Fruit fly (Drosophila melanogaster) whole organism, embryonic: ENCODE measurements around the gene ND-49.
A peak's percentile ranks its signal among the peaks of the same experiment; 100 is the strongest.

Experiments used
- Atf-2 ChIP-seq: fragments of 200-800 bp; sonication (Bioruptor generic); optimal IDR thresholded peaks from 2 replicates; lab custom pipeline; 2016; ENCODE audit warnings: missing biosample characterization, missing genetic modification characterization
- CG1024 ChIP-seq: fragments of 200-800 bp; sonication (Bioruptor generic); IDR thresholded peaks from 2 replicates; pipeline ENCODE4 v1.3.6; 2022; ENCODE audit warnings: missing biosample characterization, missing genetic modification characterization
- CG11723 ChIP-seq: fragments of 200-800 bp; sonication (Bioruptor generic); optimal IDR thresholded peaks from 2 replicates; lab custom pipeline; 2017; ENCODE audit warnings: missing biosample characterization, mild to moderate bottlenecking, missing genetic modification characterization
- CG12659 ChIP-seq: fragments of 200-800 bp; sonication (Bioruptor generic); optimal IDR thresholded peaks from 3 replicates; lab custom pipeline; 2017; ENCODE audit warnings: mild to moderate bottlenecking, missing biosample characterization, missing genetic modification reagents, missing genetic modification characterization
- CG13624 ChIP-seq: fragments of 200-800 bp; sonication (Bioruptor generic); optimal IDR thresholded peaks from 2 replicates; lab custom pipeline; 2016; ENCODE audit warnings: missing biosample characterization, missing genetic modification characterization
- CG14710 ChIP-seq: fragments of 200-800 bp; sonication (Bioruptor generic); optimal IDR thresholded peaks from 3 replicates; lab custom pipeline; 2019; ENCODE audit warnings: missing biosample characterization, mild to moderate bottlenecking, missing genetic modification characterization, moderate library complexity
- CG14860 ChIP-seq: fragments of 200-800 bp; sonication (Bioruptor generic); IDR thresholded peaks from 3 replicates; pipeline ENCODE4 v1.3.6; 2022; ENCODE audit warnings: missing biosample characterization, missing genetic modification characterization; ENCODE audit not compliant: partially characterized antibody
- CG15011 ChIP-seq: fragments of 200-800 bp; sonication (Bioruptor generic); optimal IDR thresholded peaks from 3 replicates; lab custom pipeline; 2018; ENCODE audit warnings: missing biosample characterization, mild to moderate bottlenecking, missing genetic modification characterization
- CG1603 ChIP-seq: fragments of 200-800 bp; sonication (Bioruptor generic); optimal IDR thresholded peaks from 2 replicates; lab custom pipeline; 2019; ENCODE audit warnings: missing biosample characterization, mild to moderate bottlenecking, missing genetic modification characterization, moderate library complexity
- CG17802 ChIP-seq: fragments of 200-800 bp; sonication (Bioruptor generic); optimal IDR thresholded peaks from 2 replicates; lab custom pipeline; 2018; ENCODE audit warnings: missing biosample characterization, mild to moderate bottlenecking, missing genetic modification characterization, moderate library complexity
- CG2116 ChIP-seq: fragments of 200-800 bp; sonication (Bioruptor generic); optimal IDR thresholded peaks from 3 replicates; lab custom pipeline; 2018; ENCODE audit warnings: missing biosample characterization, mild to moderate bottlenecking, missing genetic modification characterization
- CG2199 ChIP-seq: fragments of 200-800 bp; sonication (Bioruptor generic); IDR thresholded peaks from 3 replicates; pipeline ENCODE4 v1.3.6; 2022; ENCODE audit warnings: missing biosample characterization, missing genetic modification characterization
- CG30020 ChIP-seq: fragments of 200-800 bp; optimal IDR thresholded peaks from 2 replicates; lab custom pipeline; 2019; ENCODE audit warnings: missing biosample characterization, mild to moderate bottlenecking, missing genetic modification characterization, moderate library complexity
- CG43689 ChIP-seq: fragments of 200-800 bp; sonication (Bioruptor generic); IDR thresholded peaks from 2 replicates; pipeline ENCODE4 v1.3.6; 2022; ENCODE audit warnings: missing biosample characterization, missing genetic modification characterization
- CG7271 ChIP-seq: fragments of 200-800 bp; sonication (Bioruptor generic); optimal IDR thresholded peaks from 2 replicates; lab custom pipeline; 2018; ENCODE audit warnings: missing biosample characterization, mild to moderate bottlenecking, missing genetic modification characterization, moderate library complexity
- CG7963 ChIP-seq: fragments of 200-800 bp; sonication (Bioruptor generic); IDR thresholded peaks from 3 replicates; pipeline ENCODE4 v1.3.6; 2022; ENCODE audit warnings: missing biosample characterization, missing genetic modification characterization; ENCODE audit not compliant: partially characterized antibody
- CG8290 ChIP-seq, 3 experiments: fragments of 200-800 bp; sonication (Bioruptor generic); optimal IDR thresholded peaks; 2 replicates each; lab custom pipeline; 2016 to 2019; ENCODE audit warnings: missing biosample characterization in 3 of 3, missing genetic modification characterization in 3 of 3, mild to moderate bottlenecking in 2 of 3, moderate library complexity in 1 of 3
- CG8359 ChIP-seq: fragments of 200-800 bp; sonication (Bioruptor generic); optimal IDR thresholded peaks from 2 replicates; lab custom pipeline; 2017; ENCODE audit warnings: missing biosample characterization, mild to moderate bottlenecking, missing genetic modification characterization, borderline replicate concordance
- CG8765 ChIP-seq: fragments of 200-800 bp; sonication (Bioruptor generic); IDR thresholded peaks from 2 replicates; pipeline ENCODE4 v1.3.6; 2022; ENCODE audit warnings: missing biosample characterization, missing genetic modification characterization
- Eip74EF ChIP-seq, 2 experiments: fragments of 200-800 bp in 1 of 2; fragments of >200 bp in 1 of 2; sonication (Bioruptor generic) in 1 of 2; optimal IDR thresholded peaks; 2 replicates each; lab custom pipeline; 2017 to 2019; ENCODE audit warnings: missing biosample characterization in 2 of 2, missing genetic modification characterization in 2 of 2, mild to moderate bottlenecking in 1 of 2, moderate library complexity in 1 of 2
- Hmr ChIP-seq: fragments of 200-800 bp; sonication (Bioruptor generic); optimal IDR thresholded peaks from 3 replicates; lab custom pipeline; 2017; ENCODE audit warnings: mild to moderate bottlenecking, missing biosample characterization, missing genetic modification reagents, missing genetic modification characterization
- MESR4 ChIP-seq: fragments of 200-800 bp; sonication (Bioruptor generic); optimal IDR thresholded peaks from 2 replicates; lab custom pipeline; 2018; ENCODE audit warnings: missing biosample characterization, mild to moderate bottlenecking, missing genetic modification characterization, moderate library complexity
- Mad ChIP-seq: fragments of 200-800 bp; sonication (Bioruptor generic); optimal IDR thresholded peaks from 2 replicates; lab custom pipeline; 2016; ENCODE audit warnings: missing biosample characterization, missing genetic modification characterization
- Med ChIP-seq: fragments of 200-800 bp; sonication (Bioruptor generic); peaks from one replicate; lab custom pipeline; 2016; ENCODE audit warnings: missing biosample characterization, missing genetic modification characterization, mild to moderate bottlenecking, inconsistent platforms, moderate library complexity
- Stat92E ChIP-seq, 3 experiments: fragments of >200 bp in 2 of 3; fragments of 200-800 bp in 1 of 3; sonication (Bioruptor generic) in 1 of 3; optimal IDR thresholded peaks; 2 replicates each; lab custom pipeline; 2017 to 2019; ENCODE audit warnings: missing biosample characterization in 3 of 3, missing genetic modification characterization in 3 of 3, mild to moderate bottlenecking in 1 of 3, moderate library complexity in 1 of 3
- TFAM ChIP-seq: fragments of 200-800 bp; sonication (Bioruptor generic); optimal IDR thresholded peaks from 2 replicates; lab custom pipeline; 2017; ENCODE audit warnings: missing biosample characterization, missing genetic modification characterization, inconsistent platforms
- ash1 ChIP-seq: fragments of 200-800 bp; sonication (Bioruptor generic); optimal IDR thresholded peaks from 2 replicates; lab custom pipeline; 2018; ENCODE audit warnings: missing biosample characterization, mild to moderate bottlenecking, missing genetic modification characterization
- az2 ChIP-seq: fragments of 200-800 bp; sonication (Bioruptor generic); optimal IDR thresholded peaks from 3 replicates; lab custom pipeline; 2016; ENCODE audit warnings: missing biosample characterization, missing genetic modification characterization
- bcd ChIP-seq: fragments of 200-800 bp; sonication (Bioruptor generic); optimal IDR thresholded peaks from 2 replicates; lab custom pipeline; 2017; ENCODE audit warnings: missing biosample characterization, mild to moderate bottlenecking, missing genetic modification characterization
- caup ChIP-seq: fragments of 200-800 bp; sonication (Bioruptor generic); optimal IDR thresholded peaks from 3 replicates; lab custom pipeline; 2017; ENCODE audit warnings: missing biosample characterization, mild to moderate bottlenecking, missing genetic modification characterization, moderate library complexity; ENCODE audit not compliant: severe bottlenecking
- cg ChIP-seq: fragments of 200-800 bp; sonication (Bioruptor generic); optimal IDR thresholded peaks from 3 replicates; lab custom pipeline; 2019; ENCODE audit warnings: missing biosample characterization, mild to moderate bottlenecking, missing genetic modification characterization, moderate library complexity
- chn ChIP-seq: fragments of 200-800 bp; sonication (Bioruptor generic); optimal IDR thresholded peaks from 2 replicates; lab custom pipeline; 2016; ENCODE audit warnings: missing biosample characterization, missing genetic modification characterization
- dati ChIP-seq: fragments of 200-800 bp; sonication (Bioruptor generic); IDR thresholded peaks from 2 replicates; pipeline ENCODE4 v1.3.6; 2022; ENCODE audit warnings: missing biosample characterization, missing genetic modification characterization
- dm ChIP-seq: fragments of 200-800 bp; sonication (Bioruptor generic); optimal IDR thresholded peaks from 3 replicates; lab custom pipeline; 2016; ENCODE audit warnings: missing biosample characterization, missing genetic modification characterization
- fd3F ChIP-seq: fragments of 200-800 bp; sonication (Bioruptor generic); optimal IDR thresholded peaks from 2 replicates; lab custom pipeline; 2018; ENCODE audit warnings: missing biosample characterization, mild to moderate bottlenecking, missing genetic modification characterization, moderate library complexity
- klu ChIP-seq: fragments of 200-800 bp; sonication (Bioruptor generic); IDR thresholded peaks from 2 replicates; pipeline ENCODE4 v1.3.6; 2022; ENCODE audit warnings: missing biosample characterization, missing genetic modification characterization
- lbe ChIP-seq: fragments of 200-800 bp; sonication (Bioruptor generic); optimal IDR thresholded peaks from 2 replicates; lab custom pipeline; 2016; ENCODE audit warnings: missing biosample characterization, mild to moderate bottlenecking, missing genetic modification characterization
- peb ChIP-seq: fragments of 200-800 bp; sonication (Bioruptor generic); IDR thresholded peaks from 2 replicates; pipeline ENCODE4 v1.3.6; 2022; ENCODE audit warnings: missing biosample characterization, missing genetic modification characterization
- pfk ChIP-seq: fragments of 200-800 bp; sonication (Bioruptor generic); optimal IDR thresholded peaks from 2 replicates; lab custom pipeline; 2018; ENCODE audit warnings: missing biosample characterization, mild to moderate bottlenecking, missing genetic modification characterization, moderate library complexity
- row ChIP-seq: fragments of 200-800 bp; sonication (Bioruptor generic); IDR thresholded peaks from 3 replicates; pipeline ENCODE4 v1.3.6; 2022; ENCODE audit warnings: missing biosample characterization, missing genetic modification characterization
- slp2 ChIP-seq: fragments of 200-800 bp; sonication (Bioruptor generic); optimal IDR thresholded peaks from 2 replicates; lab custom pipeline; 2016; ENCODE audit warnings: missing biosample characterization, missing genetic modification characterization
- sna ChIP-seq: fragments of 200-800 bp; sonication (Bioruptor generic); IDR thresholded peaks from 2 replicates; pipeline ENCODE4 v1.3.6; 2022; ENCODE audit warnings: missing biosample characterization, missing genetic modification characterization; ENCODE audit not compliant: partially characterized antibody
- so ChIP-seq: fragments of 200-800 bp; sonication (Bioruptor generic); IDR thresholded peaks from 3 replicates; pipeline ENCODE4 v1.3.6; 2022; ENCODE audit warnings: missing biosample characterization, missing genetic modification characterization
- sqz ChIP-seq: fragments of 200-800 bp; sonication (Bioruptor generic); optimal IDR thresholded peaks from 3 replicates; lab custom pipeline; 2018; ENCODE audit warnings: missing biosample characterization, mild to moderate bottlenecking, missing genetic modification characterization
- tio ChIP-seq: fragments of 200-800 bp; sonication (Bioruptor generic); optimal IDR thresholded peaks from 2 replicates; lab custom pipeline; 2017; ENCODE audit warnings: missing biosample characterization, missing genetic modification characterization, inconsistent platforms
- wor ChIP-seq: fragments of 200-800 bp; sonication (Bioruptor generic); IDR thresholded peaks from 2 replicates; pipeline ENCODE4 v1.3.6; 2022; ENCODE audit warnings: missing biosample characterization, missing genetic modification characterization
- zen ChIP-seq: fragments of 200-800 bp; sonication (Bioruptor generic); optimal IDR thresholded peaks from 3 replicates; lab custom pipeline; 2018; ENCODE audit warnings: missing biosample characterization, mild to moderate bottlenecking, missing genetic modification characterization, moderate library complexity

ND-49 gene

DNA sequence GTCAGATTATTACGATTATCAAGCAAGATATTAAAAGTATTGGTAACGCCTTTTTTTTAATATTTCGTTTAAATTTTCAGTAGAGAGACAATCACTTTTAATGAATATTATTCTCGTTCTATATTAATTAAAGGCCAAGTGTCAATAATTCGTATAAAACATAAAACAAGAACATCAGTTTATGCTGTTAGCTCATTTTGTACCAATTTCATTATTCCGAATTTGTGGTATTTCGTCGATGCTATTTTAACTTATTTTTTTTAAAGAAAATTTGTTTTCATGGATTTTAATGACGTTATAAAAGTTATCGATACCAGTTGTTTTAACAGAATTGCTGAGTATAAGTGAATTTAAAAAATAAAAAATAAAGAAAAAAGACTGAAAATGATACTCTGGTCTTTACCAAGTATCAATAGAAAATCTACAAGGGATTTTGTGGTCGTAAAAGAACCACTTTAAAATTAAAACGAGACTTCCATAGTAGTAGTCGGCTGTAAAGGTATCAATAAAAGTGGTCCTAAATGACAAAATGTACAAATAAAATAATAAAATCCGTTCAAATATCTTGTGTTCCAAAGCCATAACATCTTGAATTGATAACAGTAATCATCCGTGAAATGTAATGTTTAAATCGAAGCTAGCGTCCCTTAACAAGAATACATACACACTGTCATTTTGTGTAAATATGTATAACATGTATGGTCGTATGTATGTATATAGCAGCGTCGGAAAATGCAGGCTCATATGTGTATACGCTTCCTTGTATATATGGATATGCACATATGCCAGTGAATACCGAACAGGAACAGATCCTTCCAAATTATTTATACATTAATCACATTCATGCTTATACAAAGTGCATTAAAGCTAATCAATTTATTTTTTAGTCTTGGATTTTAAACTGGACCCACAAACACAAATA, 39.3 kb upstream of the ND-49 start, which contains the start of gene Eph (continued):
- TF ChIP-seq lbe (peak; percentile 36), CG14710 (tag; lab: Kevin White, UChicago) (peak; percentile 50), Mad (GFP tag; lab: Kevin White, UChicago) (no peak), CG7963 (GFP tag; lab: Robert Waterston, UW) (no peak), CG2199 (0 out of 3 replicates have a peak, but pooled peaks have one; percentile 48), CG30020 (peak; percentile 100), ash1 (no peak), CG1603 (tag; lab: Kevin White, UChicago) (peak; percentile 99), bcd (GFP tag; lab: Kevin White, UChicago) (no peak), CG13624 (GFP tag; lab: Kevin White, UChicago) (no peak), fd3F (GFP tag; lab: Kevin White, UChicago) (no peak), caup (GFP tag; lab: Kevin White, UChicago) (no peak), klu (GFP tag; lab: Robert Waterston, UW) (no peak), cg (GFP tag; lab: Kevin White, UChicago) (peak; percentile 77), sna (GFP tag; lab: Robert Waterston, UW) (no peak), CG12659 (GFP tag; lab: Kevin White, UChicago) (peak; percentile 52), TFAM (GFP tag; lab: Kevin White, UChicago) (no peak), dati (GFP tag; lab: Robert Waterston, UW) (no peak), MESR4 (GFP tag; lab: Kevin White, UChicago) (peak; percentile 73), CG7271 (tag; lab: Kevin White, UChicago) (no peak), Eip74EF (GFP tag; optimal IDR thresholded peaks at IDR 0.05; lab: Kevin White, UChicago) (no peak), sqz (GFP tag; lab: Kevin White, UChicago) (no peak), peb (GFP tag; lab: Robert Waterston, UW) (no peak), Atf-2 (GFP tag; lab: Kevin White, UChicago) (no peak), CG2116 (peak; percentile 39), CG11723 (GFP tag; lab: Kevin White, UChicago) (peak; percentile 93), chn (GFP tag; lab: Kevin White, UChicago) (no peak), CG43689 (GFP tag; lab: Robert Waterston, UW) (no peak), CG8290 (GFP tag; optimal IDR thresholded peaks at IDR 0.05; lab: Kevin White, UChicago) (peak; percentile 20), CG8290 (tag; optimal IDR thresholded peaks at IDR 0.05; lab: Kevin White, UChicago) (no peak), Stat92E (GFP tag; optimal IDR thresholded peaks at IDR 0.05; lab: Kevin White, UChicago) (peak in 1 of 3 experiments; percentile 2), tio (GFP tag; lab: Kevin White, UChicago) (no peak), row (GFP tag; lab: Robert Waterston, UW) (peak; percentile 66; the same call in 1 of the 3 replicates), az2 (GFP tag; lab: Kevin White, UChicago) (no peak), wor (GFP tag; lab: Robert Waterston, UW) (no peak), CG8359 (no peak), dm (GFP tag; lab: Kevin White, UChicago) (no peak), CG15011 (GFP tag; lab: Kevin White, UChicago) (no peak), CG8765 (GFP tag; lab: Robert Waterston, UW) (no peak), CG1024 (peak; percentile 96), so (no peak), CG14860 (GFP tag; lab: Robert Waterston, UW) (no peak), zen (tag; lab: Kevin White, UChicago) (peak; percentile 58), CG17802 (tag; lab: Kevin White, UChicago) (peak; percentile 95), Med (GFP tag; lab: Kevin White, UChicago) (peak; percentile 53), slp2 (GFP tag; lab: Kevin White, UChicago) (no peak), Hmr (GFP tag; lab: Kevin White, UChicago) (no peak), pfk (GFP tag; lab: Kevin White, UChicago) (peak; percentile 92)
